Worm (Caenorhabditis elegans): Measurements from ENCODE around the gene srd-13.

The srd-13 gene

ce11 chrIV:5635551-5635950 lies at the start of gene srd-13:
TSS of gene srd-13 (minus strand) at chrIV:5635651.
- TF ChIP-seq tbx-37 (GFP tag; conservative IDR thresholded peaks at IDR 0.05) = no peak
- no peak for TF ChIP-seq pes-1 (GFP tag; IDR thresholded peaks at IDR 0.05)
- no peak for TF ChIP-seq hnd-1 (tag; optimal IDR thresholded peaks at IDR 0.05)
- no peak for TF ChIP-seq ceh-36 (tag; optimal IDR thresholded peaks at IDR 0.05)
- no peak for TF ChIP-seq tbx-11 (GFP tag; IDR thresholded peaks at IDR 0.05)
- no peak for TF ChIP-seq B0310.2 (tag; optimal IDR thresholded peaks at IDR 0.05)
- TF ChIP-seq hmbx-1 (tag; optimal IDR thresholded peaks at IDR 0.05) = no peak
- no peak for TF ChIP-seq scrt-1 (GFP tag; IDR thresholded peaks at IDR 0.05)
- TF ChIP-seq ama-1 (optimal IDR thresholded peaks at IDR 0.05) = no peak
- TF ChIP-seq sea-1 (GFP tag; conservative IDR thresholded peaks at IDR 0.05) = no peak
- no peak for TF ChIP-seq aly-1 (tag; optimal IDR thresholded peaks at IDR 0.05)
- TF ChIP-seq tra-4 (tag; optimal IDR thresholded peaks at IDR 0.05) = no peak
- TF ChIP-seq ceh-13 (GFP tag; optimal IDR thresholded peaks at IDR 0.05) = no peak
- TF ChIP-seq flt-1 (GFP tag; IDR thresholded peaks at IDR 0.05) = no peak
- no peak for TF ChIP-seq ets-7 (tag; optimal IDR thresholded peaks at IDR 0.05)
- TF ChIP-seq F13C5.2 (tag; optimal IDR thresholded peaks at IDR 0.05) = no peak
- no peak for TF ChIP-seq hmg-4 (GFP tag; optimal IDR thresholded peaks at IDR 0.05)

- TF ChIP-seq scrt-1 (GFP tag; IDR thresholded peaks at IDR 0.05) (no peak), pes-1 (GFP tag; IDR thresholded peaks at IDR 0.05) (no peak)
Observed at ce11 chrIV:5685014-5685413, 49.6 kb upstream of the srd-13 start, which contains the start of gene C55C3.3. TSS of gene C55C3.3 (plus strand) at chrIV:5685287.

- TF ChIP-seq ceh-36 (tag; optimal IDR thresholded peaks at IDR 0.05) = no peak
- TF ChIP-seq flt-1 (GFP tag; IDR thresholded peaks at IDR 0.05) = no peak
- TF ChIP-seq pes-1 (GFP tag; IDR thresholded peaks at IDR 0.05) = no peak
- TF ChIP-seq tbx-11 (GFP tag; IDR thresholded peaks at IDR 0.05) = no peak
- TF ChIP-seq hnd-1 (tag; optimal IDR thresholded peaks at IDR 0.05) = no peak
- TF ChIP-seq aly-1 (tag; optimal IDR thresholded peaks at IDR 0.05) = no peak
- no peak for TF ChIP-seq tbx-37 (GFP tag; conservative IDR thresholded peaks at IDR 0.05)
- TF ChIP-seq F13C5.2 (tag; optimal IDR thresholded peaks at IDR 0.05) = no peak
- TF ChIP-seq ceh-13 (GFP tag; optimal IDR thresholded peaks at IDR 0.05) = no peak
- no peak for TF ChIP-seq hmg-4 (GFP tag; optimal IDR thresholded peaks at IDR 0.05)
- TF ChIP-seq ama-1 (optimal IDR thresholded peaks at IDR 0.05) = no peak
- TF ChIP-seq B0310.2 (tag; optimal IDR thresholded peaks at IDR 0.05) = no peak
- no peak for TF ChIP-seq ets-7 (tag; optimal IDR thresholded peaks at IDR 0.05)
- no peak for TF ChIP-seq hmbx-1 (tag; optimal IDR thresholded peaks at IDR 0.05)
Observed at ce11 chrIV:5682547-5683234, 47.2 kb upstream of the srd-13 start, which contains the start of the genes C55C3.7 and C55C3.6. TSS of gene C55C3.7 (minus strand) at chrIV:5682647. TSS of gene C55C3.6 (plus strand) at chrIV:5683184.

- no peak for TF ChIP-seq ama-1 (optimal IDR thresholded peaks at IDR 0.05)
- no peak for TF ChIP-seq hmg-4 (GFP tag; optimal IDR thresholded peaks at IDR 0.05)
- TF ChIP-seq tbx-37 (GFP tag; conservative IDR thresholded peaks at IDR 0.05) = no peak
- TF ChIP-seq tra-4 (tag; optimal IDR thresholded peaks at IDR 0.05) = no peak
- no peak for TF ChIP-seq B0310.2 (tag; optimal IDR thresholded peaks at IDR 0.05)
- TF ChIP-seq pes-1 (GFP tag; IDR thresholded peaks at IDR 0.05) = no peak
- TF ChIP-seq ceh-36 (tag; optimal IDR thresholded peaks at IDR 0.05) = no peak
- no peak for TF ChIP-seq tbx-11 (GFP tag; IDR thresholded peaks at IDR 0.05)
- no peak for TF ChIP-seq ceh-13 (GFP tag; optimal IDR thresholded peaks at IDR 0.05)
- TF ChIP-seq sea-1 (GFP tag; conservative IDR thresholded peaks at IDR 0.05) = no peak
- no peak for TF ChIP-seq hmbx-1 (tag; optimal IDR thresholded peaks at IDR 0.05)
- no peak for TF ChIP-seq flt-1 (GFP tag; IDR thresholded peaks at IDR 0.05)
- TF ChIP-seq F13C5.2 (tag; optimal IDR thresholded peaks at IDR 0.05) = no peak
- no peak for TF ChIP-seq ets-7 (tag; optimal IDR thresholded peaks at IDR 0.05)
Observed at ce11 chrIV:5678044-5678443, 42.6 kb upstream of the srd-13 start, which contains the start of gene C55C3.4. TSS of gene C55C3.4 (minus strand) at chrIV:5678144.

- TF ChIP-seq hmbx-1 (tag; optimal IDR thresholded peaks at IDR 0.05) (no peak), tbx-37 (GFP tag; conservative IDR thresholded peaks at IDR 0.05) (no peak), F13C5.2 (tag; optimal IDR thresholded peaks at IDR 0.05) (no peak), ets-7 (tag; optimal IDR thresholded peaks at IDR 0.05) (no peak), flt-1 (GFP tag; IDR thresholded peaks at IDR 0.05) (no peak), hmg-4 (GFP tag; optimal IDR thresholded peaks at IDR 0.05) (no peak), ama-1 (optimal IDR thresholded peaks at IDR 0.05) (no peak), sea-1 (GFP tag; conservative IDR thresholded peaks at IDR 0.05) (no peak), ceh-13 (GFP tag; optimal IDR thresholded peaks at IDR 0.05) (no peak), B0310.2 (tag; optimal IDR thresholded peaks at IDR 0.05) (no peak)
Observed at ce11 chrIV:5674435-5674834, 39.0 kb upstream of the srd-13 start, which contains the start of gene srd-5. TSS of gene srd-5 (minus strand) at chrIV:5674535.

ce11 chrIV:5671325-5671724 lies 35.9 kb upstream of the srd-13 start:
- TF ChIP-seq aly-1 (tag; optimal IDR thresholded peaks at IDR 0.05) = no peak
- no peak for TF ChIP-seq F13C5.2 (tag; optimal IDR thresholded peaks at IDR 0.05)
- no peak for TF ChIP-seq hnd-1 (tag; optimal IDR thresholded peaks at IDR 0.05)
- TF ChIP-seq ama-1 (optimal IDR thresholded peaks at IDR 0.05) = no peak
- TF ChIP-seq flt-1 (GFP tag; IDR thresholded peaks at IDR 0.05) = no peak
- no peak for TF ChIP-seq tra-4 (tag; optimal IDR thresholded peaks at IDR 0.05)
- TF ChIP-seq hmbx-1 (tag; optimal IDR thresholded peaks at IDR 0.05) = no peak
- TF ChIP-seq pes-1 (GFP tag; IDR thresholded peaks at IDR 0.05) = no peak
- TF ChIP-seq hmg-4 (GFP tag; optimal IDR thresholded peaks at IDR 0.05) = no peak
- no peak for TF ChIP-seq scrt-1 (GFP tag; IDR thresholded peaks at IDR 0.05)
- no peak for TF ChIP-seq B0310.2 (tag; optimal IDR thresholded peaks at IDR 0.05)
- no peak for TF ChIP-seq tbx-37 (GFP tag; conservative IDR thresholded peaks at IDR 0.05)
- TF ChIP-seq tbx-11 (GFP tag; IDR thresholded peaks at IDR 0.05) = no peak
- TF ChIP-seq ceh-36 (tag; optimal IDR thresholded peaks at IDR 0.05) = no peak
- TF ChIP-seq ceh-13 (GFP tag; optimal IDR thresholded peaks at IDR 0.05) = no peak
- no peak for TF ChIP-seq sea-1 (GFP tag; conservative IDR thresholded peaks at IDR 0.05)

ce11 chrIV:5669459-5669858 lies 34.0 kb upstream of the srd-13 start, which contains the start of gene T19E7.6:
TSS of gene T19E7.6 (minus strand) at chrIV:5669503.
- TF ChIP-seq hmg-4 (GFP tag; optimal IDR thresholded peaks at IDR 0.05) (no peak), ama-1 (optimal IDR thresholded peaks at IDR 0.05) (no peak), F13C5.2 (tag; optimal IDR thresholded peaks at IDR 0.05) (no peak), ceh-13 (GFP tag; optimal IDR thresholded peaks at IDR 0.05) (no peak), ets-7 (tag; optimal IDR thresholded peaks at IDR 0.05) (no peak), flt-1 (GFP tag; IDR thresholded peaks at IDR 0.05) (no peak), tbx-37 (GFP tag; conservative IDR thresholded peaks at IDR 0.05) (no peak), hmbx-1 (tag; optimal IDR thresholded peaks at IDR 0.05) (no peak), pes-1 (GFP tag; IDR thresholded peaks at IDR 0.05) (no peak), tbx-11 (GFP tag; IDR thresholded peaks at IDR 0.05) (no peak), tra-4 (tag; optimal IDR thresholded peaks at IDR 0.05) (no peak), hnd-1 (tag; optimal IDR thresholded peaks at IDR 0.05) (no peak), ceh-36 (tag; optimal IDR thresholded peaks at IDR 0.05) (no peak), aly-1 (tag; optimal IDR thresholded peaks at IDR 0.05) (no peak), B0310.2 (tag; optimal IDR thresholded peaks at IDR 0.05) (no peak), scrt-1 (GFP tag; IDR thresholded peaks at IDR 0.05) (no peak)

All from whole organism, early embryonic.